Fruit fly (Drosophila melanogaster) whole organism, prepupa: Measurements from ENCODE around the gene CG31465.

Experiments used
- CG11294 ChIP-seq: fragments of 200-800 bp; sonication (Bioruptor generic); IDR thresholded peaks from 2 replicates; pipeline ENCODE4 v1.3.6; 2022; ENCODE audit warnings: missing biosample characterization, missing genetic modification characterization
- CG11762 ChIP-seq: fragments of 200-800 bp; sonication (Bioruptor generic); optimal IDR thresholded peaks from 3 replicates; lab custom pipeline; 2016; ENCODE audit warnings: missing biosample characterization, missing genetic modification characterization; ENCODE audit not compliant: insufficient read depth
- CG11902 ChIP-seq: fragments of 200-800 bp; sonication (Bioruptor generic); optimal IDR thresholded peaks from 3 replicates; lab custom pipeline; 2016; ENCODE audit warnings: missing biosample characterization, missing genetic modification characterization
- CG16779 ChIP-seq: fragments of 200-800 bp; sonication (Bioruptor generic); optimal IDR thresholded peaks from 3 replicates; lab custom pipeline; 2017; ENCODE audit warnings: missing biosample characterization, mild to moderate bottlenecking, missing genetic modification characterization
- CG32006 ChIP-seq: fragments of 200-800 bp; sonication (Bioruptor generic); optimal IDR thresholded peaks from 3 replicates; lab custom pipeline; 2017; ENCODE audit warnings: missing biosample characterization, mild to moderate bottlenecking, missing genetic modification characterization
- CG3919 ChIP-seq: fragments of 200-800 bp; sonication (Bioruptor generic); optimal IDR thresholded peaks from 3 replicates; lab custom pipeline; 2016; ENCODE audit warnings: missing biosample characterization, missing genetic modification characterization
- CG4318 ChIP-seq: fragments of 200-800 bp; sonication (Bioruptor generic); optimal IDR thresholded peaks from 3 replicates; lab custom pipeline; 2017; ENCODE audit warnings: missing biosample characterization, mild to moderate bottlenecking, missing genetic modification characterization
- CG6163 ChIP-seq: fragments of 200-800 bp; sonication (Bioruptor generic); IDR thresholded peaks from 3 replicates; pipeline ENCODE4 v1.3.6; 2022; ENCODE audit warnings: missing biosample characterization, missing genetic modification characterization
- CG6792 ChIP-seq: fragments of 200-800 bp; sonication (Bioruptor generic); optimal IDR thresholded peaks from 3 replicates; lab custom pipeline; 2016; ENCODE audit warnings: missing biosample characterization, missing genetic modification characterization
- CG6808 ChIP-seq: fragments of 200-800 bp; sonication (Bioruptor generic); optimal IDR thresholded peaks from 3 replicates; lab custom pipeline; 2017; ENCODE audit warnings: missing biosample characterization, missing genetic modification characterization, mild to moderate bottlenecking, moderate library complexity, missing genetic modification reagents
- CG8119 ChIP-seq: fragments of 200-800 bp; sonication (Bioruptor generic); IDR thresholded peaks from 3 replicates; pipeline ENCODE4 v1.3.6; 2022; ENCODE audit warnings: missing biosample characterization, missing genetic modification characterization
- CG8632 ChIP-seq: fragments of 200-800 bp; sonication (Bioruptor generic); optimal IDR thresholded peaks from 3 replicates; lab custom pipeline; 2016; ENCODE audit warnings: missing biosample characterization, missing genetic modification characterization
- Eip78C ChIP-seq: fragments of 200-800 bp; sonication (Bioruptor generic); peaks from one replicate; lab custom pipeline; 2016; ENCODE audit warnings: missing biosample characterization, missing genetic modification characterization
- Eip93F ChIP-seq: fragments of 200-800 bp; sonication (Bioruptor generic); optimal IDR thresholded peaks from 2 replicates; lab custom pipeline; 2016; ENCODE audit warnings: missing biosample characterization, mild to moderate bottlenecking, missing genetic modification characterization
- Ets96B ChIP-seq: fragments of 200-800 bp; optimal IDR thresholded peaks from 2 replicates; lab custom pipeline; 2019; ENCODE audit warnings: missing biosample characterization, mild to moderate bottlenecking, missing genetic modification characterization, moderate library complexity
- Gug ChIP-seq: fragments of 200-800 bp; sonication (Bioruptor generic); IDR thresholded peaks from 2 replicates; pipeline ENCODE4 v1.3.6; 2022; ENCODE audit warnings: missing biosample characterization, missing genetic modification characterization
- Hr39 ChIP-seq: fragments of 200-800 bp; sonication (Bioruptor generic); optimal IDR thresholded peaks from 2 replicates; lab custom pipeline; 2016; ENCODE audit warnings: missing biosample characterization, missing genetic modification characterization
- OdsH ChIP-seq: fragments of 200-800 bp; sonication (Bioruptor generic); optimal IDR thresholded peaks from 3 replicates; lab custom pipeline; 2016; ENCODE audit warnings: missing biosample characterization, missing genetic modification characterization
- Sox102F ChIP-seq: fragments of 200-800 bp; sonication (Bioruptor generic); optimal IDR thresholded peaks from 2 replicates; lab custom pipeline; 2016; ENCODE audit warnings: missing biosample characterization, mild to moderate bottlenecking, missing genetic modification characterization
- Sox14 ChIP-seq: fragments of 200-800 bp; sonication (Bioruptor generic); optimal IDR thresholded peaks from 3 replicates; lab custom pipeline; 2016; ENCODE audit warnings: missing biosample characterization, missing genetic modification characterization
- achi ChIP-seq: fragments of 200-800 bp; sonication (Bioruptor generic); optimal IDR thresholded peaks from 3 replicates; lab custom pipeline; 2016; ENCODE audit warnings: missing biosample characterization, missing genetic modification characterization
- acj6 ChIP-seq: fragments of 200-800 bp; sonication (Bioruptor generic); optimal IDR thresholded peaks from 3 replicates; lab custom pipeline; 2016; ENCODE audit warnings: missing biosample characterization, missing genetic modification characterization
- dac ChIP-seq: fragments of 200-800 bp; sonication (Bioruptor generic); optimal IDR thresholded peaks from 2 replicates; lab custom pipeline; 2017; ENCODE audit warnings: missing biosample characterization, mild to moderate bottlenecking, missing genetic modification characterization
- eg ChIP-seq: fragments of 200-800 bp; sonication (Bioruptor generic); IDR thresholded peaks from 3 replicates; pipeline ENCODE4 v1.3.6; 2022; ENCODE audit warnings: missing biosample characterization, missing genetic modification characterization
- fd59A ChIP-seq: fragments of 200-800 bp; sonication (Bioruptor generic); optimal IDR thresholded peaks from 2 replicates; lab custom pipeline; 2017; ENCODE audit warnings: missing biosample characterization, mild to moderate bottlenecking, missing genetic modification characterization, missing genetic modification reagents
- fkh ChIP-seq: fragments of 200-800 bp; sonication (Bioruptor generic); optimal IDR thresholded peaks from 3 replicates; lab custom pipeline; 2017; ENCODE audit warnings: missing biosample characterization, mild to moderate bottlenecking, missing genetic modification characterization, moderate library complexity
- lz ChIP-seq: fragments of 200-800 bp; sonication (Bioruptor generic); optimal IDR thresholded peaks from 3 replicates; lab custom pipeline; 2016; ENCODE audit warnings: missing biosample characterization, missing genetic modification characterization
- net ChIP-seq: fragments of 200-800 bp; sonication (Bioruptor generic); optimal IDR thresholded peaks from 3 replicates; lab custom pipeline; 2016; ENCODE audit warnings: missing biosample characterization, missing genetic modification characterization
- pdm3 ChIP-seq: fragments of 200-800 bp; sonication (Bioruptor generic); optimal IDR thresholded peaks from 3 replicates; lab custom pipeline; 2016; ENCODE audit warnings: missing biosample characterization, missing genetic modification characterization
- salr ChIP-seq, 2 experiments: fragments of 200-800 bp; sonication (Bioruptor generic); optimal IDR thresholded peaks; 3 replicates each; lab custom pipeline; 2016 to 2018; ENCODE audit warnings: missing biosample characterization in 2 of 2, missing genetic modification characterization in 2 of 2, mild to moderate bottlenecking in 1 of 2
- spab ChIP-seq: fragments of 200-800 bp; sonication (Bioruptor generic); optimal IDR thresholded peaks from 2 replicates; lab custom pipeline; 2017; ENCODE audit warnings: missing biosample characterization, mild to moderate bottlenecking, missing genetic modification characterization, missing genetic modification reagents
- ss ChIP-seq, 2 experiments: fragments of 200-800 bp; sonication (Bioruptor generic); optimal IDR thresholded peaks; 2 replicates in 1 of 2; 3 replicates in 1 of 2; lab custom pipeline; 2017 to 2018; ENCODE audit warnings: mild to moderate bottlenecking in 2 of 2, missing biosample characterization in 2 of 2, missing genetic modification characterization in 2 of 2, moderate library complexity in 1 of 2
- svp ChIP-seq: fragments of 200-800 bp; sonication (Bioruptor generic); peaks from one replicate; lab custom pipeline; 2016; ENCODE audit warnings: missing biosample characterization, missing genetic modification characterization
- topi ChIP-seq: fragments of 200-800 bp; sonication (Bioruptor generic); optimal IDR thresholded peaks from 3 replicates; lab custom pipeline; 2016; ENCODE audit warnings: missing biosample characterization, missing genetic modification characterization
- vri ChIP-seq: fragments of 200-800 bp; sonication (Bioruptor generic); optimal IDR thresholded peaks from 3 replicates; lab custom pipeline; 2016; ENCODE audit warnings: missing biosample characterization, mild to moderate bottlenecking, missing genetic modification characterization

Gene CG31465

dm6 chr3R:21862137-21862850 lies 18.3 kb upstream of the CG31465 start (continued):
- TF ChIP-seq Sox14 (GFP tag; lab: Kevin White, UChicago) (peak; percentile 13), spab (GFP tag; lab: Kevin White, UChicago) (peak; percentile 13), fd59A (GFP tag; lab: Kevin White, UChicago) (no peak), CG8632 (GFP tag; lab: Kevin White, UChicago) (peak; percentile 32), dac (GFP tag; lab: Kevin White, UChicago) (peak; percentile 96), salr (GFP tag; optimal IDR thresholded peaks at IDR 0.05; lab: Kevin White, UChicago) (peak in 1 of 2 experiments; percentile 83), Eip93F (GFP tag; lab: Kevin White, UChicago) (no peak), CG4318 (GFP tag; lab: Kevin White, UChicago) (peak; percentile 93), CG11294 (peak; percentile 73), ss (GFP tag; optimal IDR thresholded peaks at IDR 0.05; lab: Kevin White, UChicago) (no peak), OdsH (GFP tag; lab: Kevin White, UChicago) (peak; percentile 80), pdm3 (peak; percentile 71), CG11902 (GFP tag; lab: Kevin White, UChicago) (no peak), topi (no peak), CG6808 (GFP tag; lab: Kevin White, UChicago) (no peak), net (GFP tag; lab: Kevin White, UChicago) (peak; percentile 80), eg (GFP tag; lab: Robert Waterston, UW) (peak; percentile 96), svp (GFP tag; lab: Kevin White, UChicago) (no peak), Ets96B (tag; lab: Kevin White, UChicago) (no peak), Sox102F (peak; percentile 21), fkh (GFP tag; lab: Kevin White, UChicago) (no peak), acj6 (GFP tag; lab: Kevin White, UChicago) (peak; percentile 43), lz (peak; percentile 41), Eip78C (peak; percentile 89), Gug (peak; percentile 84)

dm6 chr3R:21862868-21863267 lies 17.7 kb upstream of the CG31465 start:
- TF ChIP-seq net (GFP tag; lab: Kevin White, UChicago) (no peak), Eip78C (peak; percentile 57)

dm6 chr3R:21863817-21864384 lies 16.7 kb upstream of the CG31465 start:
- TF ChIP-seq CG8632 (GFP tag; lab: Kevin White, UChicago) (no peak), Ets96B (tag; lab: Kevin White, UChicago) (no peak), OdsH (GFP tag; lab: Kevin White, UChicago) (no peak), svp (GFP tag; lab: Kevin White, UChicago) (peak; percentile 53), CG8119 (GFP tag; lab: Robert Waterston, UW) (0 out of 3 replicates have a peak, but pooled peaks have one; percentile 38), Hr39 (GFP tag; lab: Kevin White, UChicago) (no peak), CG11902 (GFP tag; lab: Kevin White, UChicago) (no peak), CG32006 (GFP tag; lab: Kevin White, UChicago) (peak; percentile 15)

dm6 chr3R:21864484-21864883 lies 16.1 kb upstream of the CG31465 start:
- TF ChIP-seq OdsH (GFP tag; lab: Kevin White, UChicago), result no peak
- no peak for TF ChIP-seq CG6163 (GFP tag; lab: Robert Waterston, UW)
- TF ChIP-seq achi (GFP tag; lab: Kevin White, UChicago), result no peak
- TF ChIP-seq CG11762 (GFP tag; lab: Kevin White, UChicago), result no peak
- TF ChIP-seq fd59A (GFP tag; lab: Kevin White, UChicago), result no peak
- no peak for TF ChIP-seq CG16779 (tag; lab: Kevin White, UChicago)
- TF ChIP-seq CG6792, result no peak
- TF ChIP-seq dac (GFP tag; lab: Kevin White, UChicago), result no peak
- no peak for TF ChIP-seq vri (GFP tag; lab: Kevin White, UChicago)
- no peak for TF ChIP-seq CG32006 (GFP tag; lab: Kevin White, UChicago)
- no peak for TF ChIP-seq CG3919
- TF ChIP-seq net (GFP tag; lab: Kevin White, UChicago), result no peak
- TF ChIP-seq, all 60 proteins: peak for 0
